Fruit fly (Drosophila melanogaster): ENCODE results near the gene swa.

- TF ChIP-seq fd85E (GFP tag; optimal IDR thresholded peaks at IDR 0.05) = no peak
- no peak for TF ChIP-seq CG10669 (GFP tag; optimal IDR thresholded peaks at IDR 0.05)
- no peak for TF ChIP-seq ss (GFP tag; optimal IDR thresholded peaks at IDR 0.05)
- TF ChIP-seq CG8319 (GFP tag; optimal IDR thresholded peaks at IDR 0.05) = no peak
- TF ChIP-seq Smox (GFP tag; optimal IDR thresholded peaks at IDR 0.05) = no peak
- TF ChIP-seq Eip78C (GFP tag) = no peak
- TF ChIP-seq CG8119 (GFP tag; IDR thresholded peaks at IDR 0.05) = no peak
- TF ChIP-seq CG11294 (GFP tag; IDR thresholded peaks at IDR 0.05) = no peak
- no peak for TF ChIP-seq dsx (GFP tag; optimal IDR thresholded peaks at IDR 0.05; ENCODE audit: poor library complexity, severe bottlenecking)
- no peak for TF ChIP-seq Lpt (GFP tag; optimal IDR thresholded peaks at IDR 0.05)
- TF ChIP-seq CG6854 (GFP tag; optimal IDR thresholded peaks at IDR 0.05) = no peak
- peak; percentile 62 for TF ChIP-seq svp (GFP tag)
- no peak for TF ChIP-seq CG8632 (GFP tag; optimal IDR thresholded peaks at IDR 0.05)
- TF ChIP-seq Blimp-1 (GFP tag; optimal IDR thresholded peaks at IDR 0.05) = no peak
These were observed 10.3 kb downstream of the swa start for dm6 chrX:6355090-6355679.

Measured in whole organism, prepupa.